Worm (Caenorhabditis elegans) whole organism, L4 larva: ENCODE data around the gene H34I24.2.

Source experiments
- ceh-20 ChIP-seq: fragments of 200-800 bp; sonication (Bioruptor generic); IDR thresholded peaks from 2 replicates; pipeline ENCODE4 v1.3.6; 2022; ENCODE audit warnings: missing genetic modification reagents, missing genetic modification characterization, missing compliant biosample characterization
- dpl-1 ChIP-seq: fragments of 150-350 bp; optimal IDR thresholded peaks from 2 replicates; lab custom pipeline; 2014; ENCODE audit warnings: missing biosample characterization, missing genetic modification reagents, missing genetic modification characterization
- dve-1 ChIP-seq: sonication (generic microtip); optimal IDR thresholded peaks from 2 replicates; lab custom pipeline; 2017; ENCODE audit warnings: antibody characterized with exemption, mild to moderate bottlenecking, missing genetic modification characterization, missing compliant biosample characterization; ENCODE audit not compliant: insufficient read depth
- egl-43 ChIP-seq: fragments of 200-800 bp; sonication (Bioruptor generic); IDR thresholded peaks from 2 replicates; pipeline ENCODE4 v1.3.6; 2022; ENCODE audit warnings: missing genetic modification reagents, missing genetic modification characterization, missing compliant biosample characterization
- fkh-10 ChIP-seq: fragments of 150-350 bp; optimal IDR thresholded peaks from 2 replicates; lab custom pipeline; 2014; ENCODE audit warnings: missing biosample characterization, missing genetic modification reagents, missing genetic modification characterization
- fos-1 ChIP-seq: fragments of 150-350 bp; optimal IDR thresholded peaks from 2 replicates; lab custom pipeline; 2014; ENCODE audit warnings: missing biosample characterization, missing genetic modification characterization
- jun-1 ChIP-seq: fragments of 150-350 bp; optimal IDR thresholded peaks from 2 replicates; lab custom pipeline; 2014; ENCODE audit warnings: missing biosample characterization, missing genetic modification reagents, missing genetic modification characterization
- mep-1 ChIP-seq: fragments of 150-350 bp; sonication (generic microtip); optimal IDR thresholded peaks from 3 replicates; lab custom pipeline; 2014; ENCODE audit warnings: missing biosample characterization, missing genetic modification characterization
- nhr-11 ChIP-seq: fragments of 150-350 bp; optimal IDR thresholded peaks from 2 replicates; lab custom pipeline; 2014; ENCODE audit warnings: missing biosample characterization, missing genetic modification characterization
- nhr-42 ChIP-seq: fragments of 200-800 bp; sonication (Bioruptor generic); IDR thresholded peaks from 2 replicates; pipeline ENCODE4 v1.3.6; 2022; ENCODE audit warnings: missing genetic modification characterization, missing compliant biosample characterization

DNA sequence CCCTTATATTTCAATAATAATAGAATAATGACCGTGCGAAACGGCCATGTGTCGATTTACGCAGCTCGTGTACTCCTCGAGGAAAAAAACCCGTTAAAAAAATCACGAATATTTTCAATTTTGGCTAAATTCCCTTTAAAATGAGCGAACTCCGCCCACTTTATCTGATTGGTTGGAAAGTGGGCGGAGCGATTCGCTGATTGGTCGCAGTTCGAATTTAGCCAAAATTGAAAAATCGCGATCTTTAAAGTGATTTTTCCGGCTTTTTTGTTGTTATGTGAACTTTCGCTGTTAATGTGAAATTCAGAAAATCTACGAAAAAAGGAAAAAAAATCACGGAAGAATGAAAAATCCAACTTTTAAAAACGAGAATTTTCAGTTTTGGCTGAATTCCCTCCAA is 24.0 kb upstream of the H34I24.2 start:
- TF ChIP-seq fkh-10 (GFP tag; lab: Kevin White, UChicago) (no peak), fos-1 (tag; lab: Kevin White, UChicago) (no peak), dpl-1 (no peak), ceh-20 (no peak), mep-1 (tag; lab: Kevin White, UChicago) (no peak), jun-1 (tag; lab: Kevin White, UChicago) (no peak), egl-43 (GFP tag; lab: Robert Waterston, UW) (no peak), nhr-11 (tag; lab: Kevin White, UChicago) (no peak), dve-1 (no peak), nhr-42 (no peak)
